Worm (Caenorhabditis elegans) whole organism, L4 larva: ENCODE results near the gene btb-5.
"Not testable (repeated sequence)": the region's sequence is repeated elsewhere in the genome, so short reads cannot be mapped to it uniquely, and the experiment has no call there.

ENCODE experiments used
- F10B5.3 ChIP-seq: sonication (generic microtip); optimal IDR thresholded peaks from 2 replicates; lab custom pipeline; 2016; ENCODE audit warnings: mild to moderate bottlenecking, missing genetic modification characterization, missing compliant biosample characterization
- F44E2.7 ChIP-seq: fragments of 200-800 bp; sonication (Bioruptor generic); IDR thresholded peaks from 2 replicates; pipeline ENCODE4 v2.1.2; 2022; ENCODE audit warnings: missing genetic modification characterization, missing compliant biosample characterization
- F49E8.2 ChIP-seq: sonication (generic microtip); optimal IDR thresholded peaks from 2 replicates; lab custom pipeline; 2016; ENCODE audit warnings: missing compliant biosample characterization, mild to moderate bottlenecking, missing genetic modification characterization, borderline replicate concordance
- T20F7.1 ChIP-seq: fragments of 200-800 bp; sonication (Bioruptor generic); optimal IDR thresholded peaks from 2 replicates; lab custom pipeline; 2018; ENCODE audit warnings: mild to moderate bottlenecking, missing genetic modification characterization, missing compliant biosample characterization
- ZK546.5 ChIP-seq, 2 experiments: sonication (generic microtip); optimal IDR thresholded peaks; 2 replicates each; lab custom pipeline; 2017; ENCODE audit warnings: missing biosample characterization in 2 of 2, missing genetic modification characterization in 2 of 2
- aha-1 ChIP-seq: fragments of 150-350 bp; peaks from one replicate; lab custom pipeline; 2014; ENCODE audit warnings: missing biosample characterization, missing genetic modification characterization
- arid-1 ChIP-seq: fragments of 200-800 bp; sonication (Bioruptor generic); conservative IDR thresholded peaks from 2 replicates; pipeline ENCODE4 v1.3.6; 2022; ENCODE audit warnings: missing genetic modification reagents, missing genetic modification characterization, missing compliant biosample characterization
- ceh-28 ChIP-seq: fragments of 150-350 bp; optimal IDR thresholded peaks from 2 replicates; lab custom pipeline; 2014; ENCODE audit warnings: missing biosample characterization, missing genetic modification reagents, missing genetic modification characterization
- ceh-32 ChIP-seq: sonication (generic microtip); optimal IDR thresholded peaks from 2 replicates; lab custom pipeline; 2016; ENCODE audit warnings: mild to moderate bottlenecking, missing genetic modification characterization, missing compliant biosample characterization; ENCODE audit not compliant: poor library complexity
- ceh-62 ChIP-seq: sonication (generic microtip); optimal IDR thresholded peaks from 2 replicates; lab custom pipeline; 2017; ENCODE audit warnings: missing biosample characterization, missing genetic modification characterization
- ces-1 ChIP-seq: fragments of 150-350 bp; sonication (generic microtip); optimal IDR thresholded peaks from 4 replicates; lab custom pipeline; 2014; ENCODE audit warnings: missing biosample characterization, missing genetic modification reagents, missing genetic modification characterization
- daf-12 ChIP-seq: fragments of 150-350 bp; optimal IDR thresholded peaks from 2 replicates; lab custom pipeline; 2014; ENCODE audit warnings: missing biosample characterization, missing genetic modification reagents, missing genetic modification characterization
- duxl-1 ChIP-seq: sonication (generic microtip); optimal IDR thresholded peaks from 2 replicates; lab custom pipeline; 2016; ENCODE audit warnings: mild to moderate bottlenecking, missing genetic modification characterization, moderate library complexity, missing compliant biosample characterization; ENCODE audit not compliant: poor library complexity
- dve-1 ChIP-seq: sonication (generic microtip); optimal IDR thresholded peaks from 2 replicates; lab custom pipeline; 2017; ENCODE audit warnings: antibody characterized with exemption, mild to moderate bottlenecking, missing genetic modification characterization, missing compliant biosample characterization; ENCODE audit not compliant: insufficient read depth
- egl-43 ChIP-seq: fragments of 200-800 bp; sonication (Bioruptor generic); IDR thresholded peaks from 2 replicates; pipeline ENCODE4 v1.3.6; 2022; ENCODE audit warnings: missing genetic modification reagents, missing genetic modification characterization, missing compliant biosample characterization
- gei-8 ChIP-seq: fragments of 200-800 bp; sonication (Bioruptor generic); optimal IDR thresholded peaks from 2 replicates; lab custom pipeline; 2018; ENCODE audit warnings: mild to moderate bottlenecking, missing genetic modification characterization, missing compliant biosample characterization
- hlh-11 ChIP-seq: fragments of 200-800 bp; sonication (Bioruptor generic); optimal IDR thresholded peaks from 2 replicates; lab custom pipeline; 2018; ENCODE audit warnings: mild to moderate bottlenecking, missing genetic modification characterization, missing compliant biosample characterization
- hlh-30 ChIP-seq: sonication (generic microtip); optimal IDR thresholded peaks from 2 replicates; lab custom pipeline; 2017; ENCODE audit warnings: antibody characterized with exemption, mild to moderate bottlenecking, missing genetic modification characterization, missing compliant biosample characterization; ENCODE audit not compliant: insufficient read depth
- hmg-1.1 ChIP-seq: fragments of 200-800 bp; sonication (Bioruptor generic); IDR thresholded peaks from 2 replicates; pipeline ENCODE4 v1.3.6; 2022; ENCODE audit warnings: missing genetic modification reagents, missing genetic modification characterization, missing compliant biosample characterization
- lim-7 ChIP-seq: fragments of 200-800 bp; sonication (Bioruptor generic); IDR thresholded peaks from 2 replicates; pipeline ENCODE4 v1.3.6; 2022; ENCODE audit warnings: missing genetic modification characterization, missing compliant biosample characterization
- lsy-2 ChIP-seq, 2 experiments: fragments of 150-350 bp in 1 of 2; sonication (generic microtip) in 1 of 2; optimal IDR thresholded peaks; 2 replicates each; lab custom pipeline; 2014 to 2017; ENCODE audit warnings: missing biosample characterization in 2 of 2, missing genetic modification characterization in 2 of 2
- madf-9 ChIP-seq: fragments of 200-800 bp; sonication (Bioruptor generic); conservative IDR thresholded peaks from 2 replicates; pipeline ENCODE4 v1.3.6; 2022; ENCODE audit warnings: missing genetic modification reagents, missing genetic modification characterization, missing compliant biosample characterization
- mdl-1 ChIP-seq, 2 experiments: fragments of 150-350 bp in 1 of 2; sonication (generic microtip) in 1 of 2; optimal IDR thresholded peaks; 2 replicates each; lab custom pipeline; 2014 to 2017; ENCODE audit warnings: missing biosample characterization in 2 of 2, missing genetic modification characterization in 2 of 2
- mep-1 ChIP-seq: fragments of 150-350 bp; sonication (generic microtip); optimal IDR thresholded peaks from 3 replicates; lab custom pipeline; 2014; ENCODE audit warnings: missing biosample characterization, missing genetic modification characterization
- mes-2 ChIP-seq: sonication (generic microtip); optimal IDR thresholded peaks from 2 replicates; lab custom pipeline; 2016; ENCODE audit warnings: missing genotype, mild to moderate bottlenecking, missing genetic modification characterization, missing compliant biosample characterization; ENCODE audit not compliant: poor library complexity, severe bottlenecking
- mxl-3 ChIP-seq: fragments of 200-800 bp; sonication (Bioruptor generic); optimal IDR thresholded peaks from 2 replicates; lab custom pipeline; 2018; ENCODE audit warnings: mild to moderate bottlenecking, missing genetic modification characterization, missing compliant biosample characterization
- nhr-11 ChIP-seq: fragments of 150-350 bp; optimal IDR thresholded peaks from 2 replicates; lab custom pipeline; 2014; ENCODE audit warnings: missing biosample characterization, missing genetic modification characterization
- nhr-41 ChIP-seq: fragments of 200-800 bp; sonication (Bioruptor generic); IDR thresholded peaks from 2 replicates; pipeline ENCODE4 v1.3.6; 2022; ENCODE audit warnings: missing genetic modification reagents, missing genetic modification characterization, missing compliant biosample characterization
- nhr-42 ChIP-seq: fragments of 200-800 bp; sonication (Bioruptor generic); IDR thresholded peaks from 2 replicates; pipeline ENCODE4 v1.3.6; 2022; ENCODE audit warnings: missing genetic modification characterization, missing compliant biosample characterization
- nhr-48 ChIP-seq: sonication (generic microtip); optimal IDR thresholded peaks from 2 replicates; lab custom pipeline; 2016; ENCODE audit warnings: mild to moderate bottlenecking, missing genetic modification characterization, missing compliant biosample characterization
- nhr-6 ChIP-seq: fragments of 150-350 bp; optimal IDR thresholded peaks from 2 replicates; lab custom pipeline; 2014; ENCODE audit warnings: missing biosample characterization, missing genetic modification characterization
- nhr-76 ChIP-seq: fragments of 150-350 bp; optimal IDR thresholded peaks from 2 replicates; lab custom pipeline; 2014; ENCODE audit warnings: missing biosample characterization, missing genetic modification characterization
- pha-4 ChIP-seq, 2 experiments: fragments of 150-350 bp in 1 of 2; fragments of 200-800 bp in 1 of 2; sonication (Bioruptor generic) in 1 of 2; IDR thresholded peaks in 1 of 2; optimal IDR thresholded peaks in 1 of 2; 2 replicates each; pipeline versions ENCODE4 v1.3.6 to Lab custom; 2014 to 2022; ENCODE audit warnings: missing genetic modification characterization in 2 of 2, missing genetic modification reagents in 2 of 2, missing biosample characterization in 1 of 2, missing compliant biosample characterization in 1 of 2
- rbr-2 ChIP-seq: sonication (generic microtip); optimal IDR thresholded peaks from 2 replicates; lab custom pipeline; 2016; ENCODE audit warnings: missing genotype, missing genetic modification characterization, missing compliant biosample characterization
- tra-1 ChIP-seq: fragments of 200-800 bp; sonication (Bioruptor generic); IDR thresholded peaks from 2 replicates; pipeline ENCODE4 v1.3.6; 2022; ENCODE audit warnings: missing genetic modification reagents, missing genetic modification characterization, missing compliant biosample characterization
- unc-130 ChIP-seq: sonication (generic microtip); optimal IDR thresholded peaks from 2 replicates; lab custom pipeline; 2016; ENCODE audit warnings: missing genetic modification reagents, missing genetic modification characterization, missing compliant biosample characterization
- zag-1 ChIP-seq: fragments of 150-350 bp; optimal IDR thresholded peaks from 2 replicates; lab custom pipeline; 2014; ENCODE audit warnings: missing biosample characterization, missing genetic modification characterization
- zfp-2 ChIP-seq: sonication (generic microtip); optimal IDR thresholded peaks from 2 replicates; lab custom pipeline; 2016; ENCODE audit warnings: mild to moderate bottlenecking, missing genetic modification characterization, missing compliant biosample characterization
- zip-11 ChIP-seq: fragments of 200-800 bp; sonication (Bioruptor generic); IDR thresholded peaks from 2 replicates; pipeline ENCODE4 v1.3.6; 2022; ENCODE audit warnings: missing genetic modification characterization, missing compliant biosample characterization

The btb-5 gene

ce11 chrIII:61045-61444 is at the start of gene btb-5:
Gene btb-5 (minus strand): TSS chrIII:61145.
- TF ChIP-seq arid-1 (no peak), unc-130 (GFP tag; lab: Kevin White, UChicago) (no peak), lim-7 (GFP tag; lab: Robert Waterston, UW) (no peak), ceh-28 (tag; lab: Kevin White, UChicago) (no peak), nhr-41 (GFP tag; lab: Robert Waterston, UW) (no peak), mdl-1 (tag; optimal IDR thresholded peaks at IDR 0.05; lab: Kevin White, UChicago) (no peak), madf-9 (GFP tag; lab: Robert Waterston, UW) (no peak), tra-1 (no peak), egl-43 (GFP tag; lab: Robert Waterston, UW) (no peak), mxl-3 (no peak), nhr-76 (tag; lab: Kevin White, UChicago) (no peak), nhr-11 (tag; lab: Kevin White, UChicago) (no peak), ceh-62 (no peak), zag-1 (no peak), T20F7.1 (GFP tag; lab: Kevin White, UChicago) (no peak), pha-4 (GFP tag; IDR thresholded peaks at IDR 0.05; lab: Robert Waterston, UW) (no peak), pha-4 (tag; optimal IDR thresholded peaks at IDR 0.05; lab: Kevin White, UChicago) (no peak), zip-11 (GFP tag; lab: Robert Waterston, UW) (no peak), F10B5.3 (no peak)

ce11 chrIII:98822-99221 is 37.9 kb upstream of the btb-5 start, which contains the start of gene C29F9.9:
Gene C29F9.9 (minus strand): TSS chrIII:98922.
- TF ChIP-seq lim-7 (GFP tag; lab: Robert Waterston, UW); F44E2.7; hlh-30 (tag; lab: Kevin White, UChicago): not testable (repeated sequence)

ce11 chrIII:97018-97417 is 36.1 kb upstream of the btb-5 start, which contains the start of gene C29F9.8:
Gene C29F9.8 (minus strand): TSS chrIII:97118.
- TF ChIP-seq ZK546.5 (tag; optimal IDR thresholded peaks at IDR 0.05; lab: Kevin White, UChicago); nhr-48 (tag; lab: Kevin White, UChicago); duxl-1: not testable (repeated sequence)

DNA sequence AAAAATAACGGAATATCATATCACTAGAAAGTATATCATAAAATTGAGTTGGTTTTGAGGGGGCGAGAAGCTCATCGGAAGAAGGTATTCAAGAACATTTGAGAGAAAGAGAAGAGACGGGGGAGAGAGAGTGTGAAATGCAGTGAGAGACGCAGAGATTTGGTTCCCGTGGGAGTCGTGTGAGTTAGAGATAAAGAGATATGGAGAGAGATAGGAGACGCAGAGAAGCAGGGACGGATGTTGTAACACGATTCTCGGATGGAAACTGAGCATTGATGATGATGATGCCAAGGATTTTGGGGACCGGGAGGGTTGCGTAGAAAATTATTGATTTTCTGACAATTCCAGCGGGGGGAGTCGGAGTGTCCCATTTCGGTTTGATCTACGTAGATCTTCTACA is 35.3 kb upstream of the btb-5 start:
- no peak for TF ChIP-seq madf-9 (GFP tag; lab: Robert Waterston, UW)
- no peak for TF ChIP-seq pha-4 (GFP tag; IDR thresholded peaks at IDR 0.05; lab: Robert Waterston, UW)
- no peak for TF ChIP-seq pha-4 (tag; optimal IDR thresholded peaks at IDR 0.05; lab: Kevin White, UChicago)
- TF ChIP-seq lsy-2 (tag; optimal IDR thresholded peaks at IDR 0.05; lab: Kevin White, UChicago), result peak in 1 of 2 experiments; percentile 16
- peak; percentile 41 for TF ChIP-seq mes-2 (tag; lab: Kevin White, UChicago)
- no peak for TF ChIP-seq ces-1 (GFP tag; lab: Kevin White, UChicago)
- peak; percentile 51; the same call in 1 of the 2 replicates for TF ChIP-seq hmg-1.1 (GFP tag; lab: Robert Waterston, UW)
- TF ChIP-seq hlh-30 (tag; lab: Kevin White, UChicago), result peak; percentile 40
- TF ChIP-seq gei-8 (GFP tag; lab: Kevin White, UChicago), result peak; percentile 10
- peak; percentile 26 for TF ChIP-seq hlh-11
- TF ChIP-seq nhr-42 (GFP tag; lab: Robert Waterston, UW), result 0 out of 2 replicates have a peak, but pooled peaks have one; percentile 29
- peak; percentile 8 for TF ChIP-seq nhr-11 (tag; lab: Kevin White, UChicago)

DNA sequence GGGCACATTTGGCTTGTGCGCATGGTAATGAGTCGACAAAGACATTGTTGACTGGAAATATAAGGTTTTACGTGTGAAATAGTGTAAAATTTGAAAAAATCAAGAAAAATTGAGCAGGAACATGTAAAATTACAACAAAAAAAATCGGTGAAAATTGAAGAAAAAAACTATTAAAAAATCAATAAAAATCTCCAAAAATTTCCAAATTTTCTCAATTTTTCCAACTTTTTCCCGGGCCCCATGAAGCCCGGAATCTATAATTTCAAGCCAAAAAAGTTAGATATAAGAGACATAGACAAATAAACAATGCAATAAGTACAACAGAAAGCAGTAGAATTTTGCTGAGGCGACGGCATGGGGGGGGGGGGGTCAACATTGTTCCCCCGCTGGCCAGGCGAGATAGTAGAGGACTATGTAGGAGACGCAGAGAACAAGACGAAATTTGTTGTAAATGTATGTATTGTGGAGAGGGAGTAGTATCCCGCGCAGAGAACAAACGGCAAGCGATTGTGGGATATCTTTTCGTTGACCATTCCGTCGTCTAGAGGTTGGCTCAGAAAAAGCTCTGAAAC is 33.9 kb upstream of the btb-5 start, which contains the start of gene pat-4:
Gene pat-4, minus strand, starts transcription at position 51 of the 572 bp plus-strand sequence.
- TF ChIP-seq ceh-32 (tag; lab: Kevin White, UChicago) (no peak), mes-2 (tag; lab: Kevin White, UChicago) (peak; percentile 33), zfp-2 (tag; lab: Kevin White, UChicago) (no peak), nhr-42 (GFP tag; lab: Robert Waterston, UW) (no peak), hlh-11 (peak; percentile 17), mep-1 (tag; lab: Kevin White, UChicago) (peak; percentile 42), mdl-1 (tag; optimal IDR thresholded peaks at IDR 0.05; lab: Kevin White, UChicago) (peak in 1 of 2 experiments; percentile 39), dve-1 (peak; percentile 22), daf-12 (tag; lab: Kevin White, UChicago) (no peak), aha-1 (tag; lab: Kevin White, UChicago) (peak; percentile 16), rbr-2 (tag; lab: Kevin White, UChicago) (peak; percentile 2), F49E8.2 (tag; lab: Kevin White, UChicago) (no peak), ceh-62 (no peak), lsy-2 (tag; optimal IDR thresholded peaks at IDR 0.05; lab: Kevin White, UChicago) (peak in 1 of 2 experiments; percentile 36), nhr-6 (tag; lab: Kevin White, UChicago) (peak; percentile 12), arid-1 (no peak), mxl-3 (peak; percentile 64)
